Fruit fly (Drosophila melanogaster) whole organism, embryonic: Measurements from ENCODE around the gene CG43291.

Source experiments
- Bteb2 ChIP-seq: fragments of 200-800 bp; sonication (Bioruptor generic); optimal IDR thresholded peaks from 2 replicates; lab custom pipeline; 2016; ENCODE audit warnings: missing biosample characterization, missing genetic modification characterization
- CG10979 ChIP-seq: fragments of 200-800 bp; sonication (Bioruptor generic); optimal IDR thresholded peaks from 2 replicates; lab custom pipeline; 2018; ENCODE audit warnings: missing biosample characterization, mild to moderate bottlenecking, missing genetic modification characterization, moderate library complexity
- CG13296 ChIP-seq: fragments of 200-800 bp; sonication (Bioruptor generic); optimal IDR thresholded peaks from 3 replicates; lab custom pipeline; 2018; ENCODE audit warnings: missing biosample characterization, mild to moderate bottlenecking, missing genetic modification characterization
- CG13424 ChIP-seq: fragments of 200-800 bp; sonication (Bioruptor generic); optimal IDR thresholded peaks from 2 replicates; lab custom pipeline; 2019; ENCODE audit warnings: missing biosample characterization, mild to moderate bottlenecking, missing genetic modification characterization, moderate library complexity
- CG13775 ChIP-seq: fragments of 200-800 bp; sonication (Bioruptor generic); optimal IDR thresholded peaks from 3 replicates; lab custom pipeline; 2017; ENCODE audit warnings: missing biosample characterization, mild to moderate bottlenecking, missing genetic modification characterization
- CG16863 ChIP-seq: fragments of 200-800 bp; sonication (Bioruptor generic); optimal IDR thresholded peaks from 3 replicates; lab custom pipeline; 2016; ENCODE audit warnings: missing biosample characterization, missing genetic modification characterization
- CG17612 ChIP-seq: fragments of 200-800 bp; sonication (Bioruptor generic); IDR thresholded peaks from 2 replicates; pipeline ENCODE4 v1.3.6; 2022; ENCODE audit warnings: missing biosample characterization, missing genetic modification characterization
- CG1792 ChIP-seq: fragments of 200-800 bp; sonication (Bioruptor generic); optimal IDR thresholded peaks from 2 replicates; lab custom pipeline; 2016; ENCODE audit warnings: missing biosample characterization, missing genetic modification characterization
- CG18011 ChIP-seq: fragments of 200-800 bp; sonication (Bioruptor generic); optimal IDR thresholded peaks from 2 replicates; lab custom pipeline; 2017; ENCODE audit warnings: missing biosample characterization, missing genetic modification characterization, mild to moderate bottlenecking, moderate library complexity, missing genotype
- CG18262 ChIP-seq: fragments of 200-800 bp; optimal IDR thresholded peaks from 3 replicates; lab custom pipeline; 2019; ENCODE audit warnings: missing biosample characterization, mild to moderate bottlenecking, missing genetic modification characterization, moderate library complexity
- CG2678 ChIP-seq: fragments of 200-800 bp; sonication (Bioruptor generic); optimal IDR thresholded peaks from 3 replicates; lab custom pipeline; 2019; ENCODE audit warnings: missing biosample characterization, mild to moderate bottlenecking, missing genetic modification characterization, moderate library complexity
- CG30431 ChIP-seq: fragments of 200-800 bp; sonication (Bioruptor generic); optimal IDR thresholded peaks from 2 replicates; lab custom pipeline; 2017; ENCODE audit warnings: missing biosample characterization, missing genetic modification characterization
- CG3163 ChIP-seq: fragments of 200-800 bp; sonication (Bioruptor generic); optimal IDR thresholded peaks from 3 replicates; lab custom pipeline; 2016; ENCODE audit warnings: missing biosample characterization, missing genetic modification characterization
- CG34376 ChIP-seq: fragments of 200-800 bp; sonication (Bioruptor generic); optimal IDR thresholded peaks from 2 replicates; lab custom pipeline; 2018; ENCODE audit warnings: missing biosample characterization, mild to moderate bottlenecking, missing genetic modification characterization
- CG4360 ChIP-seq: fragments of 200-800 bp; sonication (Bioruptor generic); IDR thresholded peaks from 2 replicates; pipeline ENCODE4 v1.3.6; 2022; ENCODE audit warnings: missing biosample characterization, missing genetic modification characterization
- CG5180 ChIP-seq: fragments of 200-800 bp; sonication (Bioruptor generic); optimal IDR thresholded peaks from 3 replicates; lab custom pipeline; 2017; ENCODE audit warnings: missing biosample characterization, missing genetic modification characterization, mild to moderate bottlenecking, moderate library complexity, missing genetic modification reagents
- CG6254 ChIP-seq: fragments of 200-800 bp; sonication (Bioruptor generic); optimal IDR thresholded peaks from 3 replicates; lab custom pipeline; 2017; ENCODE audit warnings: mild to moderate bottlenecking, missing biosample characterization, missing genetic modification reagents, missing genetic modification characterization
- CG7963 ChIP-seq: fragments of 200-800 bp; sonication (Bioruptor generic); IDR thresholded peaks from 3 replicates; pipeline ENCODE4 v1.3.6; 2022; ENCODE audit warnings: missing biosample characterization, missing genetic modification characterization; ENCODE audit not compliant: partially characterized antibody
- CG7987 ChIP-seq: fragments of 200-800 bp; sonication (Bioruptor generic); optimal IDR thresholded peaks from 2 replicates; lab custom pipeline; 2018; ENCODE audit warnings: missing biosample characterization, mild to moderate bottlenecking, missing genetic modification characterization, moderate library complexity
- Dad ChIP-seq: fragments of 200-800 bp; sonication (Bioruptor generic); optimal IDR thresholded peaks from 3 replicates; lab custom pipeline; 2016; ENCODE audit warnings: missing biosample characterization, missing genetic modification characterization
- Dll ChIP-seq: fragments of 200-800 bp; sonication (Bioruptor generic); IDR thresholded peaks from 4 replicates; pipeline ENCODE4 v1.3.6; 2022; ENCODE audit warnings: missing biosample characterization, missing genetic modification characterization; ENCODE audit not compliant: partially characterized antibody
- Drgx ChIP-seq: fragments of 200-800 bp; sonication (Bioruptor generic); IDR thresholded peaks from 2 replicates; pipeline ENCODE4 v1.3.6; 2022; ENCODE audit warnings: missing biosample characterization, missing genetic modification characterization
- E2f2 ChIP-seq: fragments of 200-800 bp; sonication (Bioruptor generic); IDR thresholded peaks from 2 replicates; pipeline ENCODE4 v1.3.6; 2022; ENCODE audit warnings: missing biosample characterization, missing genetic modification characterization
- Eip74EF ChIP-seq, 2 experiments: fragments of 200-800 bp in 1 of 2; fragments of >200 bp in 1 of 2; sonication (Bioruptor generic) in 1 of 2; optimal IDR thresholded peaks; 2 replicates each; lab custom pipeline; 2017 to 2019; ENCODE audit warnings: missing biosample characterization in 2 of 2, missing genetic modification characterization in 2 of 2, mild to moderate bottlenecking in 1 of 2, moderate library complexity in 1 of 2
- Hmr ChIP-seq: fragments of 200-800 bp; sonication (Bioruptor generic); optimal IDR thresholded peaks from 3 replicates; lab custom pipeline; 2017; ENCODE audit warnings: mild to moderate bottlenecking, missing biosample characterization, missing genetic modification reagents, missing genetic modification characterization
- Jarid2 ChIP-seq: fragments of 200-800 bp; sonication (Bioruptor generic); optimal IDR thresholded peaks from 3 replicates; lab custom pipeline; 2017; ENCODE audit warnings: mild to moderate bottlenecking, missing biosample characterization, missing genetic modification reagents, missing genetic modification characterization
- Lhr ChIP-seq: fragments of 200-800 bp; sonication (Bioruptor generic); optimal IDR thresholded peaks from 3 replicates; lab custom pipeline; 2017; ENCODE audit warnings: mild to moderate bottlenecking, missing biosample characterization, missing genetic modification reagents, missing genetic modification characterization
- NK7.1 ChIP-seq: fragments of 200-800 bp; sonication (Bioruptor generic); optimal IDR thresholded peaks from 3 replicates; lab custom pipeline; 2016; ENCODE audit warnings: missing biosample characterization, missing genetic modification characterization
- PHDP ChIP-seq: fragments of 200-800 bp; sonication (Bioruptor generic); optimal IDR thresholded peaks from 3 replicates; lab custom pipeline; 2018; ENCODE audit warnings: missing biosample characterization, mild to moderate bottlenecking, missing genetic modification characterization, moderate library complexity
- Ravus ChIP-seq: fragments of 200-800 bp; sonication (Bioruptor generic); IDR thresholded peaks from 2 replicates; pipeline ENCODE4 v1.3.6; 2022; ENCODE audit warnings: missing biosample characterization, missing genetic modification characterization
- TFAM ChIP-seq: fragments of 200-800 bp; sonication (Bioruptor generic); optimal IDR thresholded peaks from 2 replicates; lab custom pipeline; 2017; ENCODE audit warnings: missing biosample characterization, missing genetic modification characterization, inconsistent platforms
- Trl ChIP-seq, 3 experiments: fragments of >200 bp in 2 of 3; fragments of 200-800 bp in 1 of 3; sonication (Bioruptor generic) in 1 of 3; optimal IDR thresholded peaks; 2 replicates in 1 of 3; 3 replicates in 2 of 3; lab custom pipeline; 2016 to 2017; ENCODE audit warnings: missing biosample characterization in 1 of 3, missing genetic modification characterization in 1 of 3
- ac ChIP-seq: fragments of 200-800 bp; sonication (Bioruptor generic); optimal IDR thresholded peaks from 3 replicates; lab custom pipeline; 2017; ENCODE audit warnings: missing biosample characterization, mild to moderate bottlenecking, missing genetic modification characterization
- dan ChIP-seq: fragments of 200-800 bp; sonication (Bioruptor generic); IDR thresholded peaks from 2 replicates; pipeline ENCODE4 v1.3.6; 2022; ENCODE audit warnings: missing biosample characterization, missing genetic modification characterization
- fd3F ChIP-seq: fragments of 200-800 bp; sonication (Bioruptor generic); optimal IDR thresholded peaks from 2 replicates; lab custom pipeline; 2018; ENCODE audit warnings: missing biosample characterization, mild to moderate bottlenecking, missing genetic modification characterization, moderate library complexity
- fru ChIP-seq: fragments of >200 bp; optimal IDR thresholded peaks from 2 replicates; lab custom pipeline; 2017
- ftz-f1 ChIP-seq: fragments of 200-800 bp; sonication (Bioruptor generic); optimal IDR thresholded peaks from 2 replicates; lab custom pipeline; 2016; ENCODE audit warnings: missing biosample characterization, missing genetic modification characterization
- grn ChIP-seq: fragments of 200-800 bp; sonication (Bioruptor generic); optimal IDR thresholded peaks from 3 replicates; lab custom pipeline; 2017; ENCODE audit warnings: missing biosample characterization, missing genetic modification characterization
- ind ChIP-seq: fragments of 200-800 bp; sonication (Bioruptor generic); optimal IDR thresholded peaks from 3 replicates; lab custom pipeline; 2016; ENCODE audit warnings: missing biosample characterization, missing genetic modification characterization
- kay ChIP-seq: fragments of 200-800 bp; sonication (Bioruptor generic); optimal IDR thresholded peaks from 2 replicates; lab custom pipeline; 2016; ENCODE audit warnings: missing biosample characterization, missing genetic modification characterization
- lov ChIP-seq, 2 experiments: fragments of 200-800 bp in 1 of 2; fragments of >200 bp in 1 of 2; sonication (Bioruptor generic) in 1 of 2; IDR thresholded peaks in 1 of 2; optimal IDR thresholded peaks in 1 of 2; 2 replicates in 1 of 2; 3 replicates in 1 of 2; pipeline versions ENCODE4 v1.3.6 to Lab custom; 2017 to 2022; ENCODE audit warnings: missing biosample characterization in 1 of 2, missing genetic modification characterization in 1 of 2
- nom ChIP-seq: fragments of 200-800 bp; sonication (Bioruptor generic); optimal IDR thresholded peaks from 2 replicates; lab custom pipeline; 2017; ENCODE audit warnings: missing biosample characterization, missing genetic modification characterization, mild to moderate bottlenecking, moderate library complexity, missing genetic modification reagents
- odd ChIP-seq: fragments of 200-800 bp; sonication (Bioruptor generic); optimal IDR thresholded peaks from 2 replicates; lab custom pipeline; 2017; ENCODE audit warnings: missing biosample characterization, mild to moderate bottlenecking, missing genetic modification characterization
- pho ChIP-seq: fragments of 200-800 bp; sonication (Bioruptor generic); optimal IDR thresholded peaks from 2 replicates; lab custom pipeline; 2016; ENCODE audit warnings: missing biosample characterization, missing genetic modification characterization
- pros ChIP-seq: fragments of 200-800 bp; sonication (Bioruptor generic); optimal IDR thresholded peaks from 3 replicates; lab custom pipeline; 2019; ENCODE audit warnings: missing biosample characterization, mild to moderate bottlenecking, missing genetic modification characterization, moderate library complexity
- stc ChIP-seq: fragments of 200-800 bp; sonication (Bioruptor generic); IDR thresholded peaks from 2 replicates; pipeline ENCODE4 v1.3.6; 2022; ENCODE audit warnings: missing biosample characterization, missing genetic modification characterization
- toy ChIP-seq: fragments of 200-800 bp; sonication (Bioruptor generic); IDR thresholded peaks from 2 replicates; pipeline ENCODE4 v1.3.6; 2022; ENCODE audit warnings: missing biosample characterization, missing genetic modification characterization
- tup ChIP-seq: fragments of 200-800 bp; sonication (Bioruptor generic); optimal IDR thresholded peaks from 2 replicates; lab custom pipeline; 2016; ENCODE audit warnings: missing biosample characterization, mild to moderate bottlenecking, missing genetic modification characterization, moderate library complexity

CG43291 gene

dm6 chr3R:14288669-14289383 lies 44.3 kb upstream of the CG43291 start, which contains the start of gene red (continued):
- TF ChIP-seq pros = peak; percentile 43
- peak; percentile 74 for TF ChIP-seq CG18262 (tag; lab: Kevin White, UChicago)
- TF ChIP-seq ftz-f1 (GFP tag; lab: Kevin White, UChicago) = no peak
- peak; percentile 21 for TF ChIP-seq CG1792
- peak; percentile 45 for TF ChIP-seq CG6254 (GFP tag; lab: Kevin White, UChicago)
- TF ChIP-seq Trl (optimal IDR thresholded peaks at IDR 0.05; lab: Kevin White, UChicago) = peak; percentile 70 to 87
- TF ChIP-seq Trl (GFP tag; optimal IDR thresholded peaks at IDR 0.05; lab: Kevin White, UChicago) = no peak
- peak; percentile 79 for TF ChIP-seq odd (GFP tag; lab: Kevin White, UChicago)
- peak; percentile 51 for TF ChIP-seq Bteb2 (GFP tag; lab: Kevin White, UChicago)
- peak; percentile 51; the same call in 1 of the 2 replicates for TF ChIP-seq E2f2
- peak; percentile 98 for TF ChIP-seq CG34376 (GFP tag; lab: Kevin White, UChicago)
- peak; percentile 49 for TF ChIP-seq NK7.1 (GFP tag; lab: Kevin White, UChicago)
- TF ChIP-seq Hmr = peak; percentile 70
- TF ChIP-seq Ravus (GFP tag; lab: Robert Waterston, UW) = peak; percentile 28
- TF ChIP-seq fd3F (GFP tag; lab: Kevin White, UChicago) = peak; percentile 62
- peak; percentile 90 for TF ChIP-seq CG2678 (tag; lab: Kevin White, UChicago)
- TF ChIP-seq Dad (GFP tag; lab: Kevin White, UChicago) = peak; percentile 28
- TF ChIP-seq Jarid2 (GFP tag; lab: Kevin White, UChicago) = peak; percentile 82
- TF ChIP-seq PHDP (tag; lab: Kevin White, UChicago) = peak; percentile 85
- peak; percentile 52 for TF ChIP-seq stc (GFP tag; lab: Robert Waterston, UW)
- peak; percentile 13 for TF ChIP-seq CG7987 (GFP tag; lab: Kevin White, UChicago)
- peak; percentile 69 for TF ChIP-seq ind (GFP tag; lab: Kevin White, UChicago)
- TF ChIP-seq kay (GFP tag; lab: Kevin White, UChicago) = no peak
- TF ChIP-seq CG16863 (GFP tag; lab: Kevin White, UChicago) = peak; percentile 12
- TF ChIP-seq Dll = no peak
- TF ChIP-seq nom = peak; percentile 69
- TF ChIP-seq CG30431 (GFP tag; lab: Kevin White, UChicago) = peak; percentile 39
- peak; percentile 7 for TF ChIP-seq pho (GFP tag; lab: Kevin White, UChicago)
- TF ChIP-seq ac (GFP tag; lab: Kevin White, UChicago) = no peak
- peak; percentile 65 for TF ChIP-seq CG13296 (GFP tag; lab: Kevin White, UChicago)
- TF ChIP-seq CG18011 (GFP tag; lab: Kevin White, UChicago) = peak; percentile 54
- TF ChIP-seq CG10979 (tag; lab: Kevin White, UChicago) = peak; percentile 68
- TF ChIP-seq CG4360 (GFP tag; lab: Robert Waterston, UW) = 0 out of 2 replicates have a peak, but pooled peaks have one; percentile 10
- peak; percentile 92 for TF ChIP-seq CG5180 (GFP tag; lab: Kevin White, UChicago)
- no peak for TF ChIP-seq CG7963 (GFP tag; lab: Robert Waterston, UW)
- no peak for TF ChIP-seq lov (optimal IDR thresholded peaks at IDR 0.05; lab: Kevin White, UChicago)
- no peak for TF ChIP-seq lov (GFP tag; IDR thresholded peaks at IDR 0.05; lab: Robert Waterston, UW)
- TF ChIP-seq Eip74EF (GFP tag; optimal IDR thresholded peaks at IDR 0.05; lab: Kevin White, UChicago) = peak in 1 of 2 experiments; percentile 56
- no peak for TF ChIP-seq CG17612 (GFP tag; lab: Robert Waterston, UW)
- peak; percentile 59 for TF ChIP-seq Drgx (GFP tag; lab: Robert Waterston, UW)
- peak; percentile 59 for TF ChIP-seq grn (GFP tag; lab: Kevin White, UChicago)
- peak; percentile 63; the same call in 1 of the 2 replicates for TF ChIP-seq toy
- TF ChIP-seq TFAM = no peak
- peak; percentile 62 for TF ChIP-seq CG13775 (GFP tag; lab: Kevin White, UChicago)
- no peak for TF ChIP-seq dan (GFP tag; lab: Robert Waterston, UW)
- no peak for TF ChIP-seq fru (lab: Kevin White, UChicago)
- peak; percentile 54 for TF ChIP-seq tup (GFP tag; lab: Kevin White, UChicago)
- peak; percentile 87 for TF ChIP-seq CG3163 (GFP tag; lab: Kevin White, UChicago)
- TF ChIP-seq Lhr (GFP tag; lab: Kevin White, UChicago) = no peak
- peak; percentile 81 for TF ChIP-seq CG13424 (tag; lab: Kevin White, UChicago)
